Fruit fly (Drosophila melanogaster): ENCODE results near the gene primo-1.

- TF ChIP-seq usp (GFP tag; optimal IDR thresholded peaks at IDR 0.05) (no peak), psq (optimal IDR thresholded peaks at IDR 0.05) (no peak), EcR (GFP tag; optimal IDR thresholded peaks at IDR 0.05) (no peak), Dll (optimal IDR thresholded peaks at IDR 0.05) (no peak), pan (optimal IDR thresholded peaks at IDR 0.05) (no peak)
Measured at dm6 chr3R:13715012-13715673, 3.5 kb upstream of the primo-1 start, which contains the start of gene kmr.
